Worm (Caenorhabditis elegans): ENCODE measurements around the gene taf-10.

ce11 chrV:4687944-4688505, 1.1 kb downstream of the taf-10 start, which contains the start of gene K03B4.2:
- no peak for TF ChIP-seq nhr-67 (tag; optimal IDR thresholded peaks at IDR 0.05)
- no peak for TF ChIP-seq nhr-28 (tag; optimal IDR thresholded peaks at IDR 0.05)
- no peak for TF ChIP-seq nhr-76 (tag; optimal IDR thresholded peaks at IDR 0.05)
- no peak for TF ChIP-seq nhr-43 (tag; optimal IDR thresholded peaks at IDR 0.05; ENCODE audit: poor library complexity, severe bottlenecking)
- TF ChIP-seq lin-39 (tag; optimal IDR thresholded peaks at IDR 0.05) = no peak
- no peak for TF ChIP-seq zag-1 (tag; optimal IDR thresholded peaks at IDR 0.05)
- TF ChIP-seq nhr-77 (tag; optimal IDR thresholded peaks at IDR 0.05) = no peak
- TF ChIP-seq nhr-25 (tag; optimal IDR thresholded peaks at IDR 0.05) = no peak
